Worm (Caenorhabditis elegans) whole organism, late embryonic: ENCODE results near the gene F08F8.9.

ENCODE experiments used
- ceh-24 ChIP-seq: sonication (generic microtip); optimal IDR thresholded peaks from 2 replicates; lab custom pipeline; 2016; ENCODE audit warnings: mild to moderate bottlenecking, missing genetic modification characterization, missing compliant biosample characterization
- elt-2 ChIP-seq: sonication (generic microtip); optimal IDR thresholded peaks from 2 replicates; lab custom pipeline; 2016; ENCODE audit warnings: missing genetic modification reagents, missing genetic modification characterization, missing compliant biosample characterization
- fkh-6 ChIP-seq: sonication (generic microtip); optimal IDR thresholded peaks from 2 replicates; lab custom pipeline; 2016; ENCODE audit warnings: missing genetic modification characterization, missing compliant biosample characterization
- hlh-13 ChIP-seq: fragments of 200-800 bp; sonication (Bioruptor generic); optimal IDR thresholded peaks from 2 replicates; lab custom pipeline; 2018; ENCODE audit warnings: mild to moderate bottlenecking, missing genetic modification characterization, missing compliant biosample characterization
- mec-3 ChIP-seq: sonication (generic microtip); optimal IDR thresholded peaks from 2 replicates; lab custom pipeline; 2016; ENCODE audit warnings: borderline replicate concordance, missing genetic modification characterization, missing compliant biosample characterization
- nhr-232 ChIP-seq: sonication (generic microtip); optimal IDR thresholded peaks from 2 replicates; lab custom pipeline; 2016; ENCODE audit warnings: missing genetic modification characterization, missing compliant biosample characterization
- pat-9 ChIP-seq: fragments of 200-800 bp; sonication (Bioruptor generic); optimal IDR thresholded peaks from 2 replicates; lab custom pipeline; 2018; ENCODE audit warnings: mild to moderate bottlenecking, missing genetic modification characterization, moderate library complexity, missing compliant biosample characterization
- ref-2 ChIP-seq: sonication (generic microtip); optimal IDR thresholded peaks from 2 replicates; lab custom pipeline; 2016; ENCODE audit warnings: missing genetic modification characterization, missing compliant biosample characterization

F08F8.9 gene

DNA sequence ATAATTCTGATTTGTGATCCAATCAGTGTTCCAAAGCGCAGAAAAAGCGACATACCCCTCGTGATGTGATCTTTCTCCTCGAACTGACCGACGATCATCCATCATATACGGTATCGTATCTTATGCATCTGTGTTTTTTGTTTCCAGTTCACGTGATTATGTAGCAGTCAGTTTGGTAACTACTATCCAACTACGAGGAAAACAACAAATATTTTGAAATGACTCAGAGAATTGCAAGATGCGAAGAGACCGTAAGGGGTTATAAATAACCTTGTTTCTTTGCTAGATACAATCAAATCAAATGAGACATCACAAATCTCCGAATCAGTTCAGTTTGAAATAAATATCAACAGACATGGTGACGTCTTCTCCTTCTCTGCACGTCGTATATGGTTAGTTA lies 53.6 kb downstream of the F08F8.9 start:
- TF ChIP-seq pat-9 (tag; lab: Kevin White, UChicago) (no peak), fkh-6 (no peak), ceh-24 (no peak), mec-3 (tag; lab: Kevin White, UChicago) (no peak), nhr-232 (tag; lab: Kevin White, UChicago) (no peak), hlh-13 (GFP tag; lab: Kevin White, UChicago) (no peak)

DNA sequence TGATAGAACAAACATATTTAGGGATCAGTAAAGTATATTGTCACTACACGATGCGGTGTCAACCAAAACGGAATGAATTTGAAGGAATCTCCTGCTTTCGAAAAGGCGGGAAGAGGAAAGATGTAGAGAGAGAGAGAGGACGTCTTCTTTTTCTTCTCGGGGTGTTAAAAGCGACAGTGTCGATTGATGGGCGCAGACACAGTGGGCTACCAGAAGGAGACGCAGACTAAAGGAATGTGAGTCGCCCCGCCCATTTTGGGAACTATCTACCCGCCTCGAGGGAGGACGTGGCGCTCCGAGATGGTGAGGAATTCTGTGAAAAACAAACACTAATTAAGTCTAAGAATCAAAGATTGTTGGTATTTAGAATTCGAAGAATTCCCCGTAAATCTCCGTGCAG lies 54.3 kb downstream of the F08F8.9 start, which contains the start of the genes B0361.14 and B0361.9:
Gene B0361.14 (minus strand): TSS at position 66 of the 400 bp plus-strand sequence.
Gene B0361.9 (minus strand): TSS at position 166 of the 400 bp plus-strand sequence.
- TF ChIP-seq ref-2 (tag; lab: Kevin White, UChicago) (peak; percentile 6), elt-2 (tag; lab: Kevin White, UChicago) (no peak)
